Worm (Caenorhabditis elegans) whole organism, midembryonic: Measurements from ENCODE around the gene C04E6.7.

ENCODE experiments used
- T22C8.4 ChIP-seq: fragments of 200-800 bp; sonication (Bioruptor generic); IDR thresholded peaks from 2 replicates; pipeline ENCODE4 v1.3.6; 2022; ENCODE audit warnings: missing genetic modification characterization, missing compliant biosample characterization
- cog-1 ChIP-seq: sonication (generic microtip); optimal IDR thresholded peaks from 2 replicates; lab custom pipeline; 2016; ENCODE audit warnings: missing genetic modification characterization, missing compliant biosample characterization
- flt-1 ChIP-seq: fragments of 200-800 bp; sonication (Bioruptor generic); IDR thresholded peaks from 2 replicates; pipeline ENCODE4 v1.3.6; 2022; ENCODE audit warnings: missing genetic modification characterization, missing compliant biosample characterization
- klf-2 ChIP-seq: fragments of 200-800 bp; sonication (Bioruptor generic); conservative IDR thresholded peaks from 2 replicates; pipeline ENCODE4 v1.3.6; 2022; ENCODE audit warnings: missing genetic modification reagents, missing genetic modification characterization, missing compliant biosample characterization
- med-1 ChIP-seq: sonication (generic microtip); optimal IDR thresholded peaks from 2 replicates; lab custom pipeline; 2017; ENCODE audit warnings: missing genetic modification characterization, mild to moderate bottlenecking, missing compliant biosample characterization, antibody characterized with exemption, missing genetic modification reagents; ENCODE audit not compliant: insufficient read depth
- ref-1 ChIP-seq: fragments of 200-800 bp; sonication (Bioruptor generic); conservative IDR thresholded peaks from 2 replicates; pipeline ENCODE4 v1.3.6; 2022; ENCODE audit warnings: missing genetic modification reagents, missing genetic modification characterization, missing compliant biosample characterization
- tab-1 ChIP-seq: fragments of 200-800 bp; sonication (Bioruptor generic); IDR thresholded peaks from 2 replicates; pipeline ENCODE4 v1.3.6; 2022; ENCODE audit warnings: missing genetic modification characterization, missing compliant biosample characterization
- ztf-23 ChIP-seq: fragments of 200-800 bp; sonication (Bioruptor generic); IDR thresholded peaks from 2 replicates; pipeline ENCODE4 v1.3.6; 2022; ENCODE audit warnings: missing genetic modification reagents, missing genetic modification characterization, missing compliant biosample characterization
- ztf-29 ChIP-seq: fragments of 200-800 bp; sonication (Bioruptor generic); IDR thresholded peaks from 2 replicates; pipeline ENCODE4 v1.3.6; 2022; ENCODE audit warnings: missing genetic modification reagents, missing genetic modification characterization, missing compliant biosample characterization

The C04E6.7 gene

DNA sequence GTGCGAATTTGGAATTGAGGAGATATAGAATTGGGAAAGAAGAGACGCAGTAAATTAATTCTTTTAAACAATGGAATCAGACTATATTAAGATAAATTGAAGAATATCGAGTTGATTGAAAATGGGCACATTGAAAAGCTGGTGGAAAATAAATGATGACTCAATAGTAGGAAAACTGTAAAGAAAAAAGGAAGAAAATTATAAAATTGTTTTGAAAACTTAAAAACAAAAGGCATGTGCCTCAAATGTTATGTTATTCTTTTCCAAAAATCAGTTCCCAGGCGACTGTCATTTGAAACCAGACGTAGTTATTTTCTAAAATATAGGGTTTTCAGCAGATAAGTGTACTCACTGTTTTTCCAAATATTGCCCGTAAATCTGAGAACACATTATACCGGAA lies 26.8 kb downstream of the C04E6.7 start, which contains the start of gene C04E6.12:
Gene C04E6.12, minus strand, starts transcription at position 101 of the 400 bp plus-strand sequence.
- TF ChIP-seq T22C8.4 (GFP tag; lab: Robert Waterston, UW) (no peak), cog-1 (tag; lab: Kevin White, UChicago) (no peak), ref-1 (GFP tag; lab: Robert Waterston, UW) (no peak), flt-1 (GFP tag; lab: Robert Waterston, UW) (no peak), tab-1 (no peak), klf-2 (GFP tag; lab: Robert Waterston, UW) (no peak), med-1 (no peak), ztf-29 (GFP tag; lab: Robert Waterston, UW) (no peak), ztf-23 (GFP tag; lab: Robert Waterston, UW) (no peak)

DNA sequence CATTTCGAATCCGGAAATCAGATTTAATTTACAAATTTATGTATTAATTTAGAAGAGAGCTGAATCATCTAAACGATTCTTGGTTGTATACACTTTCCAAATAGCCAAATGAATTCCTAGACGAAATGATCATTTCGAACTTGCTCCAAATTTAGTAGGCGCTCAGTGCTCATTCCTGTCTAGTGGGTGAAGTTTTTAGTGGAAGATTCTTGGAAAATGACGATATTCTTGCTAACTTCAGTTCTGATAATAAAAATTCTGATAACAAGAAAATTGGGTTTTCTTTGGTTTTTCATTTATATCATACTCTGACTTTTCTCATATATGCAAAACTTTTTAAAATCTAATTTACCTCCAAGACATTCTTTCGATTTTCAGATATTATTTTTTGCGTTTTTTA lies 28.6 kb downstream of the C04E6.7 start:
- TF ChIP-seq ref-1 (GFP tag; lab: Robert Waterston, UW): no peak
- no peak for TF ChIP-seq tab-1
- no peak for TF ChIP-seq med-1
- TF ChIP-seq T22C8.4 (GFP tag; lab: Robert Waterston, UW): no peak
- no peak for TF ChIP-seq ztf-29 (GFP tag; lab: Robert Waterston, UW)
- TF ChIP-seq klf-2 (GFP tag; lab: Robert Waterston, UW): no peak
- TF ChIP-seq flt-1 (GFP tag; lab: Robert Waterston, UW): no peak
- TF ChIP-seq ztf-23 (GFP tag; lab: Robert Waterston, UW): no peak
- no peak for TF ChIP-seq cog-1 (tag; lab: Kevin White, UChicago)

DNA sequence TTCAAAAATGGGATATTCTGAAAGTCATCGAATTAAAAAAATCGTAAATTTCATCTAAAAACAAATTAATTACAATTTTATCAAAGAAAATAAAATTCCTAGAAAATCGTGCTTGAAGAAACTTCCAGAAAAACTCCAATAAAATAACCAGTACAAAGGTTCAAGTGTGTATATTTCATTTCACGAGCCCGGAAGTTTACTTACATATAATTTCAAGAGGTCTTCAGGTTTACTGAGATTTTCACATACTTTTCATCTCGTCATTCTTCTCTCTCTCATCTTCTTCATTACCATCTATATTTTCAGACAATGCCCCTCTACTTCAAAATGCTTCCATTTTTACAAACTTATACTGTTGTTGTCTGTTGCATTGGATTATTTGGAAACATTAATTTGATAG lies 29.1 kb downstream of the C04E6.7 start, which contains the start of gene srsx-18:
Gene srsx-18, plus strand, starts transcription at position 301 of the 400 bp plus-strand sequence.
- no peak for TF ChIP-seq klf-2 (GFP tag; lab: Robert Waterston, UW)
- no peak for TF ChIP-seq med-1
- no peak for TF ChIP-seq ztf-23 (GFP tag; lab: Robert Waterston, UW)

DNA sequence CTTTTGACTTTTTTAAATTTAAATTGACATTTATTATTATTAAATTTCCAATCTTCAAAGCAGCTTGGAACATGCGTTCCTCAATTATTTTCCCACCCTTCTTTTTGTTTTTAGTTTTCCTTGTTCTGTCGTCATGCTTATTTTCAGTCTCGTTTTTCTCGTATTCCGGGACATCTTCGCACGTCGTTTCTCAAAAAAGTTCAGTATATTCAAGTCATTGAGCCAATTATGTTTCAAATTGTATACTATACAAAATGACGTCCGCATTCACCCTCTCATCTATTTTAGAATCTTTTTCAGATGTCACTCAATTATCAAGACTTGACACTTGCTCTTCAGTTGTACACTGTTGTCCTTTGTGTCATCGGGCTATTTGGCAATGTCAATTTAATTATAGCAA lies 34.2 kb downstream of the C04E6.7 start, which contains the start of gene srsx-17:
Gene srsx-17, plus strand, starts transcription at position 301 of the 400 bp plus-strand sequence.
- TF ChIP-seq ref-1 (GFP tag; lab: Robert Waterston, UW): no peak
- TF ChIP-seq med-1: no peak
- no peak for TF ChIP-seq ztf-23 (GFP tag; lab: Robert Waterston, UW)

DNA sequence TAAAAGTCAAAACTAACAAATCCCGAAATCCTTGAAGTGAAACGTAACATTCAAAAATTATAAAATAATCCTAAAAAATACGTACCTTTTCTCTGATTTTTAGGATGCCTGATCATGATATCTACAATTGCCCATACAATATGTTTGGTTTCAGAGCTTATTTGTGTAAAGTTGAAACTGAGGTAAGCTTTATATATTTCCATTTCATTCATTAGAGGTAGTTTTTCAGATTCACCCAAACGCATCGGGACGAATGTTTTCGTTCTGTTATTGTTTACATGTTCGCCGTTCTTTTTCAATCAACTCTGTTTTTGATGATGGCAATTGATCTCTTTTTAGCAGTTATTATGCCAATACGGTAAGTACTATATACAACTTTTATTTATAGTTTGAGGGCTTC lies 34.9 kb downstream of the C04E6.7 start:
- TF ChIP-seq cog-1 (tag; lab: Kevin White, UChicago): no peak
- TF ChIP-seq T22C8.4 (GFP tag; lab: Robert Waterston, UW): no peak
- no peak for TF ChIP-seq ztf-23 (GFP tag; lab: Robert Waterston, UW)
- TF ChIP-seq flt-1 (GFP tag; lab: Robert Waterston, UW): no peak
- no peak for TF ChIP-seq ztf-29 (GFP tag; lab: Robert Waterston, UW)
- TF ChIP-seq klf-2 (GFP tag; lab: Robert Waterston, UW): no peak
- no peak for TF ChIP-seq tab-1
- no peak for TF ChIP-seq med-1
- no peak for TF ChIP-seq ref-1 (GFP tag; lab: Robert Waterston, UW)

DNA sequence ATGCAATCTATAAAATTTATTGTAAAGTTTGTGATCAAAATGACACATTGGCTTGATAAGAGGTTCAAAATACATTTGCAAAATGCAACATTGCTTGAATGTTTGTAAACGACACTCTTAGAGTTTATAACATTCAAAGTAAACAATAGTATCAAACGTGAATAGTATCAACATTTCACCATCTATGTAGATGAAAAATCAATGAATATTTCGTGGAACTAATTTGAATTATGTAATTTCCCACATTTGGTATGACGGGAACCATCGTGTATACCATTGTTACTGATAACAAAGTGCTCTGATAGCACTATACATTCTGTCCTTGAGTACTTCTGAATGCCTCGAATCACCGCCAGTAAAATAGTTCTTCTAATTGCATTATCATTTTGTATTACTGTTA lies 37.5 kb downstream of the C04E6.7 start, which contains the start of gene galt-1:
Gene galt-1, plus strand, starts transcription at position 318 of the 400 bp plus-strand sequence.
- no peak for TF ChIP-seq flt-1 (GFP tag; lab: Robert Waterston, UW)
- no peak for TF ChIP-seq cog-1 (tag; lab: Kevin White, UChicago)
- no peak for TF ChIP-seq tab-1
- TF ChIP-seq klf-2 (GFP tag; lab: Robert Waterston, UW): no peak
- no peak for TF ChIP-seq med-1
- no peak for TF ChIP-seq ref-1 (GFP tag; lab: Robert Waterston, UW)
- TF ChIP-seq ztf-29 (GFP tag; lab: Robert Waterston, UW): no peak
- no peak for TF ChIP-seq ztf-23 (GFP tag; lab: Robert Waterston, UW)
- TF ChIP-seq T22C8.4 (GFP tag; lab: Robert Waterston, UW): no peak

DNA sequence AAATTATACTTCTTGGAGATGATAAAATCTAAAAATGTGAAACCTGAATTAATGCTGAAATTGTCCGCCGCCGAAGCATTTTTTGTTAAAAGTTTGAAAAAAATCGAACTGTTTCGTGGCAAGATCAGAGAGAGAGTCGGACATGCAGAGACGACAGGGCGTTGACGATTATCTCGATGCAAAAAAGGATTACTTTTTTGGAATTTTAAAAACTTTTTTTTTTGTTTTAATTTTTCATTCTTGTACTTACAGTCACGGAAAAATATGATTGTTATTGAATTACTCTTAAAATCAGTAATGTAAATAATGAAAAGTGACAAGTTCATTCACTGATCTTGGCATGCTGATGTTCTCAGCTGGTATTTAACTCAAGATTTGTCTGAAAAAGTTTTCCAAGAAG lies 43.6 kb downstream of the C04E6.7 start, which contains the start of the genes M03F8.5 and M03F8.7:
Gene M03F8.5, minus strand, starts transcription at position 101 of the 400 bp plus-strand sequence.
Gene M03F8.7, plus strand, starts transcription at position 249 of the 400 bp plus-strand sequence.
- TF ChIP-seq klf-2 (GFP tag; lab: Robert Waterston, UW): no peak

DNA sequence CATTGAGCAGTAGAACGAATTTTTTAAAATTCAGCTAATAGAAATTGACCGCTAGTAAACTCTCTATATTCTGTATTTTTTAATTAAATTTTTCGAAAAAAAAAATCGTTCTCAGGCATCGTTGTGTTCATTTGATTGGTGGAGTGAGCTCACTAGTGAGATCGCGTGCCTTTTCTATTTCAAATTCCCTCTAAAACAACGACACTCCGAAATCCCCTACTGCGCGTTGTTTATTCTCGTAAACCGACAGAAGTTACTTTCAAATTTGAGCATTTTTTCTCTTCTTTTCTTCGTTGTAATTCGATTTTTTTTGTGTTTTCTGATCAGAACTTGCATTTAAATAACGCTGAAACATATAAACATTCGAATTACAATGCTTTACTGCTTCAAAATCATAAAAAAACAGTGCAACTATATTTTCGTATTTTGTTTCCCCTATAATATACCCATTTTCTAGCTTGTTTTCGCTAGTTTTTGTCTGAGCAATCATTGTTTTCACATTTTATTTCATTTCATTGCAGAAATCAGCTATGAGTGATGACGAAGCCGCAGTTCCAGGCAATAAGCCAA lies 46.5 kb downstream of the C04E6.7 start, which contains the start of gene syf-3:
Gene syf-3, plus strand, starts transcription at position 520 of the 570 bp plus-strand sequence.
- TF ChIP-seq ztf-23 (GFP tag; lab: Robert Waterston, UW): no peak
- TF ChIP-seq tab-1: no peak
- TF ChIP-seq flt-1 (GFP tag; lab: Robert Waterston, UW): no peak
- no peak for TF ChIP-seq med-1
- no peak for TF ChIP-seq klf-2 (GFP tag; lab: Robert Waterston, UW)
- no peak for TF ChIP-seq cog-1 (tag; lab: Kevin White, UChicago)
- TF ChIP-seq T22C8.4 (GFP tag; lab: Robert Waterston, UW): no peak
- TF ChIP-seq ztf-29 (GFP tag; lab: Robert Waterston, UW): no peak
- TF ChIP-seq ref-1 (GFP tag; lab: Robert Waterston, UW): no peak

DNA sequence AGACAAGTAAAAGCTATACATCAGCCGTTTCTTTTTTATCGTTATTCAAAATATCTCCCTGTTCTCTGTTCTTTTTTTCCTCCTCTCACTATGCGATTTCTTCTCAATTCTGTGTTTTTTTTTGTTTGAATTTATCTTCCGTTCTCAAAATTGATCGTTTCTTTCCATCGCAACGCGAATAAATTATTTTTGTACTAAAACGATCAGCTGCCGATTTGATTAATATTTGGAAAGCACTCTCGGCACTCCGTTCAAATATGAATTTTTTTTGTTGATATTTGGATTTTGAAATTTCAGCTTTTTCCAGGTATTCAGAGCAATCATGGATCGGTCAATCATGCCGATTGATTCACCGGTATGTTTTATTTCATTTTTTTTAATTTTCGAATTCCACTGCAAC lies 50.1 kb downstream of the C04E6.7 start, which contains the start of gene pst-1:
Gene pst-1, plus strand, starts transcription at position 301 of the 400 bp plus-strand sequence.
- TF ChIP-seq T22C8.4 (GFP tag; lab: Robert Waterston, UW): no peak
- no peak for TF ChIP-seq ztf-29 (GFP tag; lab: Robert Waterston, UW)
